Worm (Caenorhabditis elegans) whole organism, L2 larva: ENCODE results near the gene F54B3.2.

Experiments
- blmp-1 ChIP-seq: sonication (generic microtip); optimal IDR thresholded peaks from 2 replicates; lab custom pipeline; 2017; ENCODE audit warnings: missing genetic modification characterization, mild to moderate bottlenecking, missing compliant biosample characterization, antibody characterized with exemption, moderate library complexity; ENCODE audit not compliant: insufficient read depth
- nhr-11 ChIP-seq: fragments of 150-350 bp; optimal IDR thresholded peaks from 2 replicates; lab custom pipeline; 2014; ENCODE audit warnings: missing biosample characterization, missing genetic modification characterization
- nhr-6 ChIP-seq: fragments of 150-350 bp; optimal IDR thresholded peaks from 2 replicates; lab custom pipeline; 2014; ENCODE audit warnings: missing biosample characterization, missing genetic modification characterization
- peb-1 ChIP-seq: fragments of 150-350 bp; optimal IDR thresholded peaks from 2 replicates; lab custom pipeline; 2014; ENCODE audit warnings: missing biosample characterization, missing genetic modification characterization

DNA sequence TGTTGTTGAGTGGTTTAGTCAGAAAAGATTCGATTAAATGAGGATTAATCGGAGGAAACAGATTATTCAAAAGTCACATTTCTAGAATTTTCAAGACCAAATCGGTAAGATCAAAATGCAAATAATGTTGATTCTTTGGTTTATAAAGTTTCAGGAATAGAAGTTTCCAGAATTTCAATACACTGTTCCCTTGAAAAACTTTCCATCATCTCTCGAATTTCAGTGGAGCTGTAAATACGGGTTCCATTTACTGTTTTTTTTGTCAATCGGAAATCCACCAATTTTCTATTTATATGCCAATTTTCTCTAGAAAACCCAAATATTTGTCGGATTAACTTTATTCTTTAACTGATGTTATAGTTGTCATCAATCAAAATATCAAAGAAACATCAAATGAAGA is 13.2 kb upstream of the F54B3.2 start:
- TF ChIP-seq nhr-6 (no peak), peb-1 (no peak), nhr-11 (tag; lab: Kevin White, UChicago) (no peak), blmp-1 (tag; lab: Kevin White, UChicago) (no peak)
